Worm (Caenorhabditis elegans) whole organism, midembryonic: ENCODE results near the gene F01D5.1.

ENCODE experiments used
- T22C8.4 ChIP-seq: fragments of 200-800 bp; sonication (Bioruptor generic); IDR thresholded peaks from 2 replicates; pipeline ENCODE4 v1.3.6; 2022; ENCODE audit warnings: missing genetic modification characterization, missing compliant biosample characterization
- cog-1 ChIP-seq: sonication (generic microtip); optimal IDR thresholded peaks from 2 replicates; lab custom pipeline; 2016; ENCODE audit warnings: missing genetic modification characterization, missing compliant biosample characterization
- flt-1 ChIP-seq: fragments of 200-800 bp; sonication (Bioruptor generic); IDR thresholded peaks from 2 replicates; pipeline ENCODE4 v1.3.6; 2022; ENCODE audit warnings: missing genetic modification characterization, missing compliant biosample characterization
- klf-2 ChIP-seq: fragments of 200-800 bp; sonication (Bioruptor generic); conservative IDR thresholded peaks from 2 replicates; pipeline ENCODE4 v1.3.6; 2022; ENCODE audit warnings: missing genetic modification reagents, missing genetic modification characterization, missing compliant biosample characterization
- med-1 ChIP-seq: sonication (generic microtip); optimal IDR thresholded peaks from 2 replicates; lab custom pipeline; 2017; ENCODE audit warnings: missing genetic modification characterization, mild to moderate bottlenecking, missing compliant biosample characterization, antibody characterized with exemption, missing genetic modification reagents; ENCODE audit not compliant: insufficient read depth
- ref-1 ChIP-seq: fragments of 200-800 bp; sonication (Bioruptor generic); conservative IDR thresholded peaks from 2 replicates; pipeline ENCODE4 v1.3.6; 2022; ENCODE audit warnings: missing genetic modification reagents, missing genetic modification characterization, missing compliant biosample characterization
- tab-1 ChIP-seq: fragments of 200-800 bp; sonication (Bioruptor generic); IDR thresholded peaks from 2 replicates; pipeline ENCODE4 v1.3.6; 2022; ENCODE audit warnings: missing genetic modification characterization, missing compliant biosample characterization
- ztf-23 ChIP-seq: fragments of 200-800 bp; sonication (Bioruptor generic); IDR thresholded peaks from 2 replicates; pipeline ENCODE4 v1.3.6; 2022; ENCODE audit warnings: missing genetic modification reagents, missing genetic modification characterization, missing compliant biosample characterization
- ztf-29 ChIP-seq: fragments of 200-800 bp; sonication (Bioruptor generic); IDR thresholded peaks from 2 replicates; pipeline ENCODE4 v1.3.6; 2022; ENCODE audit warnings: missing genetic modification reagents, missing genetic modification characterization, missing compliant biosample characterization

Gene F01D5.1

ce11 chrII:13974136-13974535 is 23.2 kb downstream of the F01D5.1 start:
- TF ChIP-seq tab-1 (GFP tag; lab: Robert Waterston, UW) (no peak), klf-2 (GFP tag; lab: Robert Waterston, UW) (no peak), T22C8.4 (GFP tag; lab: Robert Waterston, UW) (no peak), ztf-29 (GFP tag; lab: Robert Waterston, UW) (peak; percentile 74; the same call in 1 of the 2 replicates), ztf-23 (no peak), med-1 (GFP tag; lab: Kevin White, UChicago) (no peak), ref-1 (no peak)

- TF ChIP-seq T22C8.4 (GFP tag; lab: Robert Waterston, UW) (no peak; the same call in 1 of the 2 replicates), tab-1 (GFP tag; lab: Robert Waterston, UW) (no peak), ref-1 (no peak), ztf-29 (GFP tag; lab: Robert Waterston, UW) (no peak), klf-2 (GFP tag; lab: Robert Waterston, UW) (no peak), ztf-23 (no peak), cog-1 (no peak), flt-1 (GFP tag; lab: Robert Waterston, UW) (no peak), med-1 (GFP tag; lab: Kevin White, UChicago) (no peak)
Observed at ce11 chrII:13973514-13973913, 23.9 kb downstream of the F01D5.1 start, which contains the start of gene Y39G8B.1. Gene Y39G8B.1, minus strand, starts transcription at chrII:13973812.

ce11 chrII:13972199-13972598 is 25.2 kb downstream of the F01D5.1 start:
- TF ChIP-seq ztf-23, result no peak
- TF ChIP-seq cog-1, result no peak
- TF ChIP-seq med-1 (GFP tag; lab: Kevin White, UChicago), result no peak
- TF ChIP-seq ztf-29 (GFP tag; lab: Robert Waterston, UW), result no peak
- TF ChIP-seq flt-1 (GFP tag; lab: Robert Waterston, UW), result no peak
- no peak for TF ChIP-seq tab-1 (GFP tag; lab: Robert Waterston, UW)
- no peak for TF ChIP-seq T22C8.4 (GFP tag; lab: Robert Waterston, UW)
- TF ChIP-seq klf-2 (GFP tag; lab: Robert Waterston, UW), result no peak
- TF ChIP-seq ref-1, result no peak

- no peak for TF ChIP-seq ztf-23
- no peak for TF ChIP-seq med-1 (GFP tag; lab: Kevin White, UChicago)
- TF ChIP-seq flt-1 (GFP tag; lab: Robert Waterston, UW), result no peak
- no peak for TF ChIP-seq tab-1 (GFP tag; lab: Robert Waterston, UW)
- TF ChIP-seq T22C8.4 (GFP tag; lab: Robert Waterston, UW), result no peak
- no peak for TF ChIP-seq klf-2 (GFP tag; lab: Robert Waterston, UW)
- TF ChIP-seq ztf-29 (GFP tag; lab: Robert Waterston, UW), result no peak
- TF ChIP-seq ref-1, result no peak
- no peak for TF ChIP-seq cog-1
Observed at ce11 chrII:13968979-13969378, 28.4 kb downstream of the F01D5.1 start, which contains the start of gene sre-43. Gene sre-43, minus strand, starts transcription at chrII:13969079.

- TF ChIP-seq med-1 (GFP tag; lab: Kevin White, UChicago) (no peak), cog-1 (no peak), tab-1 (GFP tag; lab: Robert Waterston, UW) (no peak), flt-1 (GFP tag; lab: Robert Waterston, UW) (no peak), ref-1 (no peak), ztf-29 (GFP tag; lab: Robert Waterston, UW) (no peak), ztf-23 (no peak), T22C8.4 (GFP tag; lab: Robert Waterston, UW) (no peak)
Observed at ce11 chrII:13966242-13966641, 31.1 kb downstream of the F01D5.1 start, which contains the start of gene W07G1.7. Gene W07G1.7, minus strand, starts transcription at chrII:13966342.

ce11 chrII:13964325-13964724 is 33.1 kb downstream of the F01D5.1 start:
- TF ChIP-seq ref-1 (no peak), T22C8.4 (GFP tag; lab: Robert Waterston, UW) (no peak), cog-1 (no peak), tab-1 (GFP tag; lab: Robert Waterston, UW) (no peak), klf-2 (GFP tag; lab: Robert Waterston, UW) (no peak), ztf-23 (no peak), flt-1 (GFP tag; lab: Robert Waterston, UW) (no peak), ztf-29 (GFP tag; lab: Robert Waterston, UW) (no peak), med-1 (GFP tag; lab: Kevin White, UChicago) (no peak)

- TF ChIP-seq ztf-29 (GFP tag; lab: Robert Waterston, UW), result no peak
- TF ChIP-seq cog-1, result no peak
- TF ChIP-seq tab-1 (GFP tag; lab: Robert Waterston, UW), result no peak
- TF ChIP-seq ref-1, result no peak
- no peak for TF ChIP-seq T22C8.4 (GFP tag; lab: Robert Waterston, UW)
- no peak for TF ChIP-seq med-1 (GFP tag; lab: Kevin White, UChicago)
- no peak for TF ChIP-seq klf-2 (GFP tag; lab: Robert Waterston, UW)
- TF ChIP-seq flt-1 (GFP tag; lab: Robert Waterston, UW), result no peak
- TF ChIP-seq ztf-23, result no peak
Observed at ce11 chrII:13962319-13962718, 35.1 kb downstream of the F01D5.1 start, which contains the start of gene rpi-1. Gene rpi-1, minus strand, starts transcription at chrII:13962419.

- TF ChIP-seq flt-1 (GFP tag; lab: Robert Waterston, UW) (no peak), cog-1 (no peak)
Observed at ce11 chrII:13961567-13961966, 35.8 kb downstream of the F01D5.1 start.

ce11 chrII:13958359-13958758 is 39.0 kb downstream of the F01D5.1 start:
- TF ChIP-seq ztf-23, result no peak

- no peak for TF ChIP-seq ztf-23
- no peak for TF ChIP-seq klf-2 (GFP tag; lab: Robert Waterston, UW)
- TF ChIP-seq T22C8.4 (GFP tag; lab: Robert Waterston, UW), result no peak
- TF ChIP-seq ztf-29 (GFP tag; lab: Robert Waterston, UW), result no peak
- no peak for TF ChIP-seq cog-1
- no peak for TF ChIP-seq tab-1 (GFP tag; lab: Robert Waterston, UW)
- no peak for TF ChIP-seq med-1 (GFP tag; lab: Kevin White, UChicago)
- TF ChIP-seq ref-1, result no peak
- no peak for TF ChIP-seq flt-1 (GFP tag; lab: Robert Waterston, UW)
Observed at ce11 chrII:13957437-13957836, 39.9 kb downstream of the F01D5.1 start, which contains the start of gene zip-3. Gene zip-3, minus strand, starts transcription at chrII:13957457.
